Fruit fly (Drosophila melanogaster) whole organism, wandering third instar larva: ENCODE data around the gene sra.

Source experiments
- CG32264 ChIP-seq: fragments of 200-800 bp; sonication (Bioruptor generic); optimal IDR thresholded peaks from 2 replicates; lab custom pipeline; 2016; ENCODE audit warnings: missing biosample characterization, missing genetic modification characterization
- CG9705 ChIP-seq: fragments of 200-800 bp; sonication (Bioruptor generic); optimal IDR thresholded peaks from 2 replicates; lab custom pipeline; 2018; ENCODE audit warnings: missing biosample characterization, mild to moderate bottlenecking, missing genetic modification characterization
- CrebA ChIP-seq: fragments of 200-800 bp; sonication (Bioruptor generic); optimal IDR thresholded peaks from 2 replicates; lab custom pipeline; 2016; ENCODE audit warnings: missing biosample characterization, mild to moderate bottlenecking, missing genetic modification characterization, borderline replicate concordance
- Dfd ChIP-seq: fragments of >200 bp; optimal IDR thresholded peaks from 2 replicates; lab custom pipeline; 2017; ENCODE audit warnings: missing biosample characterization, missing genetic modification characterization
- Dif ChIP-seq: fragments of 200-275, 200-300 bp; sonication (Bioruptor generic); optimal IDR thresholded peaks from 2 replicates; lab custom pipeline; 2018; ENCODE audit warnings: missing biosample characterization, missing genetic modification characterization; ENCODE audit not compliant: partially characterized antibody
- GATAd ChIP-seq: sonication (Bioruptor generic); optimal IDR thresholded peaks from 2 replicates; lab custom pipeline; 2016; ENCODE audit warnings: missing biosample characterization, missing genetic modification characterization
- HLH106 ChIP-seq: fragments of 200-800 bp; optimal IDR thresholded peaks from 3 replicates; lab custom pipeline; 2019; ENCODE audit warnings: missing biosample characterization, mild to moderate bottlenecking, missing genetic modification characterization, moderate library complexity
- Hnf4 ChIP-seq: fragments of 200-800 bp; sonication (Bioruptor generic); optimal IDR thresholded peaks from 2 replicates; lab custom pipeline; 2016; ENCODE audit warnings: missing biosample characterization, mild to moderate bottlenecking, missing genetic modification characterization
- Hr78 ChIP-seq: fragments of >200 bp; optimal IDR thresholded peaks from 2 replicates; lab custom pipeline; 2017; ENCODE audit warnings: missing biosample characterization, missing genetic modification characterization
- Hr83 ChIP-seq: fragments of 200-300 bp; sonication (Bioruptor generic); optimal IDR thresholded peaks from 2 replicates; lab custom pipeline; 2016; ENCODE audit warnings: missing biosample characterization, mild to moderate bottlenecking, missing genetic modification characterization, moderate library complexity; ENCODE audit not compliant: poor library complexity, severe bottlenecking
- Jra ChIP-seq: sonication (Bioruptor generic); optimal IDR thresholded peaks from 2 replicates; lab custom pipeline; 2016; ENCODE audit warnings: missing biosample characterization, missing genetic modification characterization
- Mio ChIP-seq: sonication (Bioruptor generic); optimal IDR thresholded peaks from 2 replicates; lab custom pipeline; 2016; ENCODE audit warnings: missing biosample characterization, missing genetic modification characterization
- N ChIP-seq: fragments of >200 bp; optimal IDR thresholded peaks from 2 replicates; lab custom pipeline; 2018; ENCODE audit warnings: missing biosample characterization, missing external identifiers, missing genetic modification characterization
- OdsH ChIP-seq: fragments of 200-800 bp; sonication (Bioruptor generic); optimal IDR thresholded peaks from 2 replicates; lab custom pipeline; 2016; ENCODE audit warnings: missing biosample characterization, mild to moderate bottlenecking, missing genetic modification characterization
- Rel ChIP-seq, 2 experiments: fragments of 200-800 bp; sonication (Bioruptor generic) in 1 of 2; optimal IDR thresholded peaks; 2 replicates in 1 of 2; 3 replicates in 1 of 2; lab custom pipeline; 2016 to 2019; ENCODE audit warnings: mild to moderate bottlenecking in 2 of 2, missing biosample characterization in 2 of 2, missing genetic modification characterization in 2 of 2, moderate library complexity in 1 of 2
- Sp1 ChIP-seq: fragments of 200-800 bp; sonication (Bioruptor generic); optimal IDR thresholded peaks from 3 replicates; lab custom pipeline; 2019; ENCODE audit warnings: missing biosample characterization, mild to moderate bottlenecking, missing genetic modification characterization, moderate library complexity
- Vsx2 ChIP-seq: fragments of 200-300, 225-300 bp; sonication (Bioruptor generic); optimal IDR thresholded peaks from 2 replicates; lab custom pipeline; 2018; ENCODE audit warnings: missing biosample characterization, missing genetic modification characterization; ENCODE audit not compliant: partially characterized antibody
- br ChIP-seq: fragments of 200-800 bp; sonication (Bioruptor generic); optimal IDR thresholded peaks from 2 replicates; lab custom pipeline; 2016; ENCODE audit warnings: missing biosample characterization, missing genetic modification characterization
- brk ChIP-seq: fragments of 200-800 bp; sonication (Bioruptor generic); optimal IDR thresholded peaks from 2 replicates; lab custom pipeline; 2016; ENCODE audit warnings: missing biosample characterization, mild to moderate bottlenecking, missing genetic modification characterization
- dl ChIP-seq, 2 experiments: fragments of 175-275, 200-275 bp in 1 of 2; fragments of 200-275 bp in 1 of 2; sonication (Bioruptor generic); optimal IDR thresholded peaks; lab custom pipeline; 2018; ENCODE audit warnings: mild to moderate bottlenecking in 2 of 2, missing biosample characterization in 2 of 2, missing genetic modification characterization in 2 of 2, moderate library complexity in 2 of 2; ENCODE audit not compliant: partially characterized antibody in 2 of 2, insufficient read depth in 1 of 2
- dmrt93B ChIP-seq: fragments of 200-800 bp; sonication (Bioruptor generic); optimal IDR thresholded peaks from 2 replicates; lab custom pipeline; 2018; ENCODE audit warnings: missing biosample characterization, mild to moderate bottlenecking, missing genetic modification characterization
- dsf ChIP-seq: sonication (Bioruptor generic); optimal IDR thresholded peaks from 2 replicates; lab custom pipeline; 2016; ENCODE audit warnings: missing biosample characterization, missing genetic modification characterization, borderline replicate concordance
- ey ChIP-seq: fragments of 200-800 bp; sonication (Bioruptor generic); optimal IDR thresholded peaks from 2 replicates; lab custom pipeline; 2016; ENCODE audit warnings: missing biosample characterization, missing genetic modification characterization
- foxo ChIP-seq, 2 experiments: fragments of 200-800 bp; sonication (Bioruptor generic); optimal IDR thresholded peaks; 2 replicates in 1 of 2; 3 replicates in 1 of 2; lab custom pipeline; 2016 to 2017; ENCODE audit warnings: missing biosample characterization in 2 of 2, missing genetic modification characterization in 2 of 2
- fru ChIP-seq: fragments of 200-800 bp; sonication (Bioruptor generic); optimal IDR thresholded peaks from 3 replicates; lab custom pipeline; 2016; ENCODE audit warnings: missing biosample characterization, mild to moderate bottlenecking, missing genetic modification characterization
- h ChIP-seq: fragments of 200-800 bp; sonication (Bioruptor generic); optimal IDR thresholded peaks from 3 replicates; lab custom pipeline; 2016; ENCODE audit warnings: missing biosample characterization, mild to moderate bottlenecking, missing genetic modification characterization
- jim ChIP-seq: fragments of 175-275, 200-325 bp; sonication (Bioruptor generic); optimal IDR thresholded peaks from 2 replicates; lab custom pipeline; 2016; ENCODE audit warnings: missing biosample characterization, mild to moderate bottlenecking, missing genetic modification characterization
- pan ChIP-seq: fragments of >200 bp; optimal IDR thresholded peaks from 2 replicates; lab custom pipeline; 2017
- psq ChIP-seq: fragments of 200-800 bp; sonication (Bioruptor generic); optimal IDR thresholded peaks from 3 replicates; lab custom pipeline; 2017; ENCODE audit warnings: missing biosample characterization, mild to moderate bottlenecking, missing genetic modification characterization, moderate library complexity
- rgr ChIP-seq: fragments of 200-800 bp; sonication (Bioruptor generic); optimal IDR thresholded peaks from 3 replicates; lab custom pipeline; 2016; ENCODE audit warnings: missing biosample characterization, mild to moderate bottlenecking, missing genetic modification characterization
- sage ChIP-seq: fragments of 200-800 bp; sonication (Bioruptor generic); optimal IDR thresholded peaks from 2 replicates; lab custom pipeline; 2016; ENCODE audit warnings: missing biosample characterization, mild to moderate bottlenecking, missing genetic modification characterization
- sv ChIP-seq: fragments of 200-800 bp; sonication (Bioruptor generic); optimal IDR thresholded peaks from 3 replicates; lab custom pipeline; 2016; ENCODE audit warnings: missing biosample characterization, missing genetic modification characterization
- tai ChIP-seq: sonication (Bioruptor generic); optimal IDR thresholded peaks from 2 replicates; lab custom pipeline; 2016; ENCODE audit warnings: missing biosample characterization, missing genetic modification characterization
- usp ChIP-seq: fragments of >200 bp; optimal IDR thresholded peaks from 2 replicates; lab custom pipeline; 2017; ENCODE audit warnings: missing biosample characterization, missing genetic modification characterization
- woc ChIP-seq: sonication (Bioruptor generic); optimal IDR thresholded peaks from 2 replicates; lab custom pipeline; 2016; ENCODE audit warnings: missing biosample characterization, mild to moderate bottlenecking, missing genetic modification characterization

sra gene

DNA sequence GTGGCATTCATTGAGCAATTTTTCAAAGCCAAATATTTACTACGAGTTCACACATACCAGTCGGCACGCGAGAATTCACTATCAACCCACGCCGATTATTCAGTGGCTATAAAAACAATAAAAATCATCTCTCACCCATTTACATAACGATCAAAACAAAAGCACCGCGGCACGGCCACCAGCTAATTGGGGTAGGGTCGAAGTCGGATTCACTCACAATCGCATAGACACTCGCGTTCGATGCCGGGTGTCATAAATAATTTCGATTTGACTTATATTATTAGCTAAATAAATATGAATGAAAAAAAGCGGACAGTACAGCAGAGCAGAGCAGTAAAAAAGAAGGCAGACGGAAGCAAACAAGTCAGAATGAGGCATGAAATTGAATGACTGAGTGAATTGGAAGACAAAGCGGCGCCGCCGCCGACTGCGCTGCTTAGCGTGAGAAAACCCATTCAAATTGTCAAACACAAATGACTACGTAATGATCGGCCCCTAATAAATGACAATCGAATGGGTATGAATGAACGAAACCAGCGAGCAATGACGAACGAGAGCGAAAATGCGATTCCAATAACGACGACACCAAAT, 43.4 kb downstream of the sra start:
- TF ChIP-seq Vsx2 (no peak), psq (GFP tag; lab: Kevin White, UChicago) (no peak), dsf (GFP tag; lab: Kevin White, UChicago) (no peak), woc (no peak), rgr (GFP tag; lab: Kevin White, UChicago) (no peak), CrebA (no peak), brk (GFP tag; lab: Kevin White, UChicago) (no peak), CG32264 (GFP tag; lab: Kevin White, UChicago) (no peak), Hnf4 (GFP tag; lab: Kevin White, UChicago) (peak; percentile 1), Hr78 (GFP tag; lab: Kevin White, UChicago) (no peak), sv (GFP tag; lab: Kevin White, UChicago) (no peak), foxo (GFP tag; optimal IDR thresholded peaks at IDR 0.05; lab: Kevin White, UChicago) (no peak), h (GFP tag; lab: Kevin White, UChicago) (peak; percentile 19), dmrt93B (GFP tag; lab: Kevin White, UChicago) (no peak), Hr83 (GFP tag; lab: Kevin White, UChicago) (no peak), Rel (GFP tag; optimal IDR thresholded peaks at IDR 0.05; lab: Kevin White, UChicago) (no peak), Rel (tag; optimal IDR thresholded peaks at IDR 0.05; lab: Kevin White, UChicago) (peak; percentile 14), br (GFP tag; lab: Kevin White, UChicago) (no peak)

DNA sequence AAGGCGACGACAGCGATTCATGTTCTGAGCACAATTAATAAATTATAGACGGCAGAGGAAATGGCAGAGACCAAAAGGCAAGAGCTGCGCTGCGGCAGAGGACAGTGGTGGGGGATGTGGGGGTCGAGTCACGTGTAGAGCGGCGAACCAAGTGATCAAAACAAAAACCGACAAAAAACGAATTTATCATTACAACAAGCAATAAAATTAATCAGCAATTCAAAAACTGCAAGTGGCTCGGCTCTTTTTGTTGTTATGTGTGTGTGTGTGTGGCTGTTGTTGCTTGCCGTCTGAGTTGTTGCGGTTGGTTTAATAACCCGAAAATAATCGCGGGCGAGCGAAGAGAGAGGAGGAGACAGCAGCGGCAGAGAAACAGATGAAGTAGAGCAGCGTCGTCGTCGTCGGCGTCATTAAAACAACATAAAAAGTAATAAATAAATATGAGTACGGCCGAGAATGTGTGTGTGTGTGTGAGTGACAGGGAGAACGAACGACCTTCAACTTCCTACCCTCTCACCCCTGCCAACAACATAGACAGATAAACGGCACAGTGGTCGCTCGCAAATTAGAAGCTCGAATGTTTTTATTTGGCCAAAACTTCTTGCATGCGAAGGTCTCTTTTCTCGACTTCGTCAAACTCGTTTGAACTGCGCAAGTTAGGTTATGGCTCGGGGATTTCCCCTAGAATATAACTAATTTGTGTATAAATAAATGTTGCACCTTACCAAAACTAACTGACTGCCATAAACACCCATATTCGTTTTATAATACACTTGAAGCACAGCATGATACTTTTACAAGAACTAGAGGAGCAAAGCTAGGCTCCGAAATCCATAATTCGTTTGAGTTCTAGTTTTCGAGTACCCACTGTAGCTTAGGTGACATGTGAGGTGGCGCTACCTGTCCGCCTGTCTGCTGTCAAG, 44.8 kb downstream of the sra start:
- TF ChIP-seq Rel (GFP tag; optimal IDR thresholded peaks at IDR 0.05; lab: Kevin White, UChicago) = peak; percentile 51
- TF ChIP-seq Rel (tag; optimal IDR thresholded peaks at IDR 0.05; lab: Kevin White, UChicago) = peak; percentile 64
- peak; percentile 74 for TF ChIP-seq sv (GFP tag; lab: Kevin White, UChicago)
- no peak for TF ChIP-seq CrebA
- TF ChIP-seq rgr (GFP tag; lab: Kevin White, UChicago) = peak; percentile 57
- peak; percentile 99 for TF ChIP-seq psq (GFP tag; lab: Kevin White, UChicago)
- no peak for TF ChIP-seq N
- no peak for TF ChIP-seq Hnf4 (GFP tag; lab: Kevin White, UChicago)
- peak; percentile 31 for TF ChIP-seq jim
- TF ChIP-seq HLH106 (tag; lab: Kevin White, UChicago) = peak; percentile 66
- no peak for TF ChIP-seq dsf (GFP tag; lab: Kevin White, UChicago)
- peak; percentile 52 for TF ChIP-seq br (GFP tag; lab: Kevin White, UChicago)
- peak; percentile 32 for TF ChIP-seq Hr83 (GFP tag; lab: Kevin White, UChicago)
- peak; percentile 35 for TF ChIP-seq Dfd
- TF ChIP-seq foxo (GFP tag; optimal IDR thresholded peaks at IDR 0.05; lab: Kevin White, UChicago) = peak in 1 of 2 experiments; percentile 75
- peak; percentile 26 for TF ChIP-seq CG9705 (GFP tag; lab: Kevin White, UChicago)
- no peak for TF ChIP-seq pan
- no peak for TF ChIP-seq dl (GFP tag; optimal IDR thresholded peaks at IDR 0.05; lab: Kevin White, UChicago; ENCODE audit: insufficient read depth in 1 of 2, partially characterized antibody in 2 of 2)
- peak; percentile 58 for TF ChIP-seq OdsH (GFP tag; lab: Kevin White, UChicago)
- no peak for TF ChIP-seq Dif (GFP tag; lab: Kevin White, UChicago)
- no peak for TF ChIP-seq usp (GFP tag; lab: Kevin White, UChicago)
- TF ChIP-seq dmrt93B (GFP tag; lab: Kevin White, UChicago) = peak; percentile 52
- TF ChIP-seq ey (GFP tag; lab: Kevin White, UChicago) = peak; percentile 76
- TF ChIP-seq woc = peak; percentile 65
- peak; percentile 78 for TF ChIP-seq fru (GFP tag; lab: Kevin White, UChicago)
- TF ChIP-seq brk (GFP tag; lab: Kevin White, UChicago) = peak; percentile 41
- TF ChIP-seq tai (GFP tag; lab: Kevin White, UChicago) = peak; percentile 45
- TF ChIP-seq Hr78 (GFP tag; lab: Kevin White, UChicago) = no peak
- TF ChIP-seq Mio (GFP tag; lab: Kevin White, UChicago) = no peak
- TF ChIP-seq h (GFP tag; lab: Kevin White, UChicago) = peak; percentile 73
- peak; percentile 43 for TF ChIP-seq Sp1 (GFP tag; lab: Kevin White, UChicago)
- TF ChIP-seq CG32264 (GFP tag; lab: Kevin White, UChicago) = no peak
- no peak for TF ChIP-seq GATAd (GFP tag; lab: Kevin White, UChicago)
- TF ChIP-seq Jra (GFP tag; lab: Kevin White, UChicago) = no peak
- TF ChIP-seq Vsx2 = peak; percentile 30
- no peak for TF ChIP-seq sage (GFP tag; lab: Kevin White, UChicago)
